Worm (Caenorhabditis elegans) whole organism, midembryonic: ENCODE measurements around the gene C04G6.2.

Experiments used
- T22C8.4 ChIP-seq: fragments of 200-800 bp; sonication (Bioruptor generic); IDR thresholded peaks from 2 replicates; pipeline ENCODE4 v1.3.6; 2022; ENCODE audit warnings: missing genetic modification characterization, missing compliant biosample characterization
- cog-1 ChIP-seq: sonication (generic microtip); optimal IDR thresholded peaks from 2 replicates; lab custom pipeline; 2016; ENCODE audit warnings: missing genetic modification characterization, missing compliant biosample characterization
- flt-1 ChIP-seq: fragments of 200-800 bp; sonication (Bioruptor generic); IDR thresholded peaks from 2 replicates; pipeline ENCODE4 v1.3.6; 2022; ENCODE audit warnings: missing genetic modification characterization, missing compliant biosample characterization
- klf-2 ChIP-seq: fragments of 200-800 bp; sonication (Bioruptor generic); conservative IDR thresholded peaks from 2 replicates; pipeline ENCODE4 v1.3.6; 2022; ENCODE audit warnings: missing genetic modification reagents, missing genetic modification characterization, missing compliant biosample characterization
- med-1 ChIP-seq: sonication (generic microtip); optimal IDR thresholded peaks from 2 replicates; lab custom pipeline; 2017; ENCODE audit warnings: missing genetic modification characterization, mild to moderate bottlenecking, missing compliant biosample characterization, antibody characterized with exemption, missing genetic modification reagents; ENCODE audit not compliant: insufficient read depth
- ref-1 ChIP-seq: fragments of 200-800 bp; sonication (Bioruptor generic); conservative IDR thresholded peaks from 2 replicates; pipeline ENCODE4 v1.3.6; 2022; ENCODE audit warnings: missing genetic modification reagents, missing genetic modification characterization, missing compliant biosample characterization
- tab-1 ChIP-seq: fragments of 200-800 bp; sonication (Bioruptor generic); IDR thresholded peaks from 2 replicates; pipeline ENCODE4 v1.3.6; 2022; ENCODE audit warnings: missing genetic modification characterization, missing compliant biosample characterization
- ztf-23 ChIP-seq: fragments of 200-800 bp; sonication (Bioruptor generic); IDR thresholded peaks from 2 replicates; pipeline ENCODE4 v1.3.6; 2022; ENCODE audit warnings: missing genetic modification reagents, missing genetic modification characterization, missing compliant biosample characterization
- ztf-29 ChIP-seq: fragments of 200-800 bp; sonication (Bioruptor generic); IDR thresholded peaks from 2 replicates; pipeline ENCODE4 v1.3.6; 2022; ENCODE audit warnings: missing genetic modification reagents, missing genetic modification characterization, missing compliant biosample characterization

C04G6.2 gene

DNA sequence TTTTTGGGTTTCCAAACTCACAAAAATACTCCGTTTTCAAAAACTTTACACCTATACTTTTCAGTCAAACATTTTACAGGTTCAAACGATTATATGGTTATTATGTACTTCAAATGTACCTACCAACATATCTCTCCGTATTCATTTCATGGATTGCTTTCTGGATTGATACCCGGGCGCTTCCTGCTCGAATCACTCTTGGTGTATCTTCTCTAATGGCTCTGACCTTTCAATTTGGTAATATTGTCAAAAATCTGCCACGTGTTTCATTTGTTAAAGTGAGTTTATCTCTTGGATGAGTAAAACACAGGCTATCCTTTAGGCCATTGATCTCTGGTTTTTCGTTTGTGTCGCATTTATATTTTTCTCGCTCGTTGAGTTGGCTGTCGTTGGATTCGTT, 38.8 kb downstream of the C04G6.2 start:
- TF ChIP-seq ztf-23 (GFP tag; lab: Robert Waterston, UW), result no peak

DNA sequence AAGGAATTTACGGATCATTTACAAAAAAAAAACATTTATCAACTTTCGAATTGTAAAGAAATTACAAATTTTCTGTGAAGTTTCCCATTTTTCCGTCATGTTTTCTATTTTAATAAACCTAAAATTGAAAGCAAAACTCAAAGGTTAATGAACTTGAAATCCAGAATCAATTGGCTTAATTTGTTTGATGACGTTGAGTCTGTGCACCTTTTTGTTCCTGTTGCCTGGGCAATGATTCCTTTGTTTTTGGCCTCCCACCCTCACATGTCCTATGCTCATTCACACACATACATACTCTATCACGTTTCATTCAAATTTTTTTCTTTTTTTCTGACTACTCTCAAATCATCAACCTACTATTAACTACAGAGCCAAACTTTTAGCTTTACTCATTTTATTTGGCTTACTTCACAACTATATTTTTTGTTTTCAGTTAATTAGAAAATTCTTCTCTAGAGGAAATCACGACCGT, 43.3 kb downstream of the C04G6.2 start, which contains the start of gene F58A6.2:
TSS of gene F58A6.2 (plus strand) at position 422 of the 472 bp plus-strand sequence.
- no peak for TF ChIP-seq ref-1 (GFP tag; lab: Robert Waterston, UW)
- no peak for TF ChIP-seq klf-2 (GFP tag; lab: Robert Waterston, UW)
- no peak for TF ChIP-seq ztf-23 (GFP tag; lab: Robert Waterston, UW)

DNA sequence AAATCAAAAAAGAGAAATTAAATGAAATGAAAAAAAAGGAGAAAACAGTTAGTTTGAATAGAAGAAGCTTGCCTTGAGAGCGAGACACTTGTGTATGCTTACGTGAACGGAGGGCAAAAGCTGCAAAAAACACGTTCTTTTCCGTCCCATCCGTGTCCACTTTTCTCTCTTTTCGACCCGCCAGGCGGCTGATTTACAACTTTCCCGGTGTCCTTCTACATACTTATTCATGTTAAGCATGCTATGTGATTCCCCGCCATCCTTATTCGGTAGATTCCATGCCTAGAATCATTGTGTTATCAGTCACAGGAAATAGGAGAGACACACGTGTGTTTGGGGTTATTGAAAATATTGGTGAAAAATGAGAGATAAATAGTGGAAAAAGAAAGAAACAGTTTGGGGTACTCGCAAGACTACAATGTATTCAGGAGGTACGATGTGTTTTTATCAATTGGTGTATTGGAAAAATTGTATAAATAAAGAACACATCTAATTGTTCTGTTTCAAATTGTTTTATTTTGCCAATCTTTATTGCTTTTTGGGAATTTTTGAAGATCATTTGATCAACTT, 49.0 kb downstream of the C04G6.2 start, which contains the start of gene nas-29:
TSS of gene nas-29 (minus strand) at position 92 of the 570 bp plus-strand sequence.
- TF ChIP-seq T22C8.4 (GFP tag; lab: Robert Waterston, UW) (no peak), ref-1 (GFP tag; lab: Robert Waterston, UW) (no peak), flt-1 (no peak), med-1 (no peak), tab-1 (GFP tag; lab: Robert Waterston, UW) (no peak), ztf-23 (GFP tag; lab: Robert Waterston, UW) (no peak), cog-1 (tag; lab: Kevin White, UChicago) (no peak)

DNA sequence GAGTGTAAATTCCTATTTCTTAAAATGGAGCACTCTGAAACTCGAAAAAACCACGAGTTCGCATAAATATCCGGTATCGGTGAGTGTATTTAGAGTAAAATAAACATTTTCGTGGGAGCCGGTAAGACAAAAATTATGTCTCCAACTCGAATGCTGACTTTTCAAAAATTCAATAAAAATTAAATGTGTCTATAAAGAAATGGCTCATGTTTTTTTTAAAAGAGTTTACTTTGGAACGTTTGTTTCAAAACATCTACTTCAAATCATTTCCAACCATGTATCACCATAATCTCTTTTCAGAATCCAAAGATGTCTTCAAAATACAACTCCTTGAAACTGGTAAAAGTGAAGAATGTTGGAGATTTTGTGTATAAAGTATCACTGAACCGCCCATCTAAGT, 49.6 kb downstream of the C04G6.2 start, which contains the start of gene F58A6.1:
TSS of gene F58A6.1 (plus strand) at position 301 of the 400 bp plus-strand sequence.
- TF ChIP-seq flt-1 (no peak), cog-1 (tag; lab: Kevin White, UChicago) (no peak), klf-2 (GFP tag; lab: Robert Waterston, UW) (no peak), med-1 (no peak), T22C8.4 (GFP tag; lab: Robert Waterston, UW) (no peak), ztf-23 (GFP tag; lab: Robert Waterston, UW) (no peak), ref-1 (GFP tag; lab: Robert Waterston, UW) (no peak), tab-1 (GFP tag; lab: Robert Waterston, UW) (no peak), ztf-29 (GFP tag; lab: Robert Waterston, UW) (no peak)
